Fruit fly (Drosophila melanogaster): ENCODE data around the gene CG44574.

Gene CG44574

dm6 chr2L:5906893-5907850 is 23.6 kb downstream of the CG44574 start, which contains the start of gene bchs:
TSS of gene bchs (plus strand) at chr2L:5907169.
- TF ChIP-seq Dif (GFP tag; optimal IDR thresholded peaks at IDR 0.05; ENCODE audit: partially characterized antibody) (peak; percentile 21), Hr83 (GFP tag; optimal IDR thresholded peaks at IDR 0.05; ENCODE audit: poor library complexity, severe bottlenecking) (peak; percentile 98), sv (GFP tag; optimal IDR thresholded peaks at IDR 0.05) (peak; percentile 56), psq (GFP tag; optimal IDR thresholded peaks at IDR 0.05) (peak; percentile 98), Jra (GFP tag; optimal IDR thresholded peaks at IDR 0.05) (no peak), Hnf4 (GFP tag; optimal IDR thresholded peaks at IDR 0.05) (peak; percentile 6), HLH106 (tag; optimal IDR thresholded peaks at IDR 0.05) (peak; percentile 41), br (GFP tag; optimal IDR thresholded peaks at IDR 0.05) (peak; percentile 67), Myc (optimal IDR thresholded peaks at IDR 0.05) (peak; percentile 39), ey (GFP tag; optimal IDR thresholded peaks at IDR 0.05) (no peak), GATAd (GFP tag; optimal IDR thresholded peaks at IDR 0.05) (peak; percentile 23), sage (GFP tag; optimal IDR thresholded peaks at IDR 0.05) (peak; percentile 5), foxo (GFP tag; optimal IDR thresholded peaks at IDR 0.05) (peak in 1 of 2 experiments; percentile 14), CG32264 (GFP tag; optimal IDR thresholded peaks at IDR 0.05) (no peak), Sp1 (GFP tag; optimal IDR thresholded peaks at IDR 0.05) (peak; percentile 53), rgr (GFP tag; optimal IDR thresholded peaks at IDR 0.05) (peak; percentile 86), h (GFP tag; optimal IDR thresholded peaks at IDR 0.05) (peak; percentile 87), CrebA (GFP tag; optimal IDR thresholded peaks at IDR 0.05; ENCODE audit: borderline replicate concordance) (peak; percentile 78), OdsH (GFP tag; optimal IDR thresholded peaks at IDR 0.05) (peak; percentile 82), fru (GFP tag; optimal IDR thresholded peaks at IDR 0.05) (no peak), pan (optimal IDR thresholded peaks at IDR 0.05) (no peak), Rel (GFP tag; optimal IDR thresholded peaks at IDR 0.05) (no peak), Rel (tag; optimal IDR thresholded peaks at IDR 0.05) (peak; percentile 97)

- no peak for TF ChIP-seq Mio (GFP tag; optimal IDR thresholded peaks at IDR 0.05)
- no peak for TF ChIP-seq Abd-B (GFP tag; optimal IDR thresholded peaks at IDR 0.05)
- no peak for TF ChIP-seq psq (GFP tag; optimal IDR thresholded peaks at IDR 0.05)
Observed at dm6 chr2L:5910189-5910588, 26.6 kb downstream of the CG44574 start, which contains the start of gene CG14000. TSS of gene CG14000 (minus strand) at chr2L:5910289.

- TF ChIP-seq Dif (GFP tag; optimal IDR thresholded peaks at IDR 0.05; ENCODE audit: partially characterized antibody) (peak; percentile 21), Rel (GFP tag; optimal IDR thresholded peaks at IDR 0.05) (no peak), Rel (tag; optimal IDR thresholded peaks at IDR 0.05) (no peak)
Observed at dm6 chr2L:5923603-5924138, 40.1 kb downstream of the CG44574 start, which contains the start of gene CG9016. TSS of gene CG9016 (minus strand) at chr2L:5923653.

dm6 chr2L:5925164-5925563 is 41.6 kb downstream of the CG44574 start:
- TF ChIP-seq psq (GFP tag; optimal IDR thresholded peaks at IDR 0.05) (no peak), dl (GFP tag; optimal IDR thresholded peaks at IDR 0.05; ENCODE audit: insufficient read depth in 1 of 2, partially characterized antibody in 2 of 2) (no peak), sage (GFP tag; optimal IDR thresholded peaks at IDR 0.05) (no peak), dmrt93B (GFP tag; optimal IDR thresholded peaks at IDR 0.05) (no peak), ey (GFP tag; optimal IDR thresholded peaks at IDR 0.05) (no peak), jim (GFP tag; optimal IDR thresholded peaks at IDR 0.05) (no peak), GATAd (GFP tag; optimal IDR thresholded peaks at IDR 0.05) (no peak), CrebA (GFP tag; optimal IDR thresholded peaks at IDR 0.05; ENCODE audit: borderline replicate concordance) (no peak), rgr (GFP tag; optimal IDR thresholded peaks at IDR 0.05) (no peak)

- no peak for TF ChIP-seq lola (GFP tag; optimal IDR thresholded peaks at IDR 0.05)
- no peak for TF ChIP-seq Rel (GFP tag; optimal IDR thresholded peaks at IDR 0.05)
- no peak for TF ChIP-seq Rel (tag; optimal IDR thresholded peaks at IDR 0.05)
- no peak for TF ChIP-seq GATAd (GFP tag; optimal IDR thresholded peaks at IDR 0.05)
- no peak for TF ChIP-seq h (GFP tag; optimal IDR thresholded peaks at IDR 0.05)
- no peak for TF ChIP-seq Hr83 (GFP tag; optimal IDR thresholded peaks at IDR 0.05; ENCODE audit: poor library complexity, severe bottlenecking)
- no peak for TF ChIP-seq woc (GFP tag; optimal IDR thresholded peaks at IDR 0.05)
- TF ChIP-seq CG9705 (GFP tag; optimal IDR thresholded peaks at IDR 0.05): no peak
- no peak for TF ChIP-seq CrebA (GFP tag; optimal IDR thresholded peaks at IDR 0.05; ENCODE audit: borderline replicate concordance)
- no peak for TF ChIP-seq Myc (optimal IDR thresholded peaks at IDR 0.05)
- no peak for TF ChIP-seq fru (GFP tag; optimal IDR thresholded peaks at IDR 0.05)
- TF ChIP-seq brk (GFP tag; optimal IDR thresholded peaks at IDR 0.05): no peak
- TF ChIP-seq br (GFP tag; optimal IDR thresholded peaks at IDR 0.05): no peak
- TF ChIP-seq dsf (GFP tag; optimal IDR thresholded peaks at IDR 0.05; ENCODE audit: borderline replicate concordance): no peak
- no peak for TF ChIP-seq usp (GFP tag; optimal IDR thresholded peaks at IDR 0.05)
- no peak for TF ChIP-seq dl (GFP tag; optimal IDR thresholded peaks at IDR 0.05; ENCODE audit: insufficient read depth in 1 of 2, partially characterized antibody in 2 of 2)
- TF ChIP-seq foxo (GFP tag; optimal IDR thresholded peaks at IDR 0.05): no peak
Observed at dm6 chr2L:5925637-5926036, 42.1 kb downstream of the CG44574 start, which contains the start of gene dsf. TSS of gene dsf (plus strand) at chr2L:5925937.
